Worm (Caenorhabditis elegans): ENCODE measurements around the gene ZK262.19.

ZK262.19 gene

ce11 chrV:18378819-18379218 is 46.6 kb downstream of the ZK262.19 start, which contains the start of gene Y51A2B.8:
Gene Y51A2B.8, plus strand, starts transcription at chrV:18379119.
- no peak for TF ChIP-seq ttx-3 (tag; optimal IDR thresholded peaks at IDR 0.05)

DNA sequence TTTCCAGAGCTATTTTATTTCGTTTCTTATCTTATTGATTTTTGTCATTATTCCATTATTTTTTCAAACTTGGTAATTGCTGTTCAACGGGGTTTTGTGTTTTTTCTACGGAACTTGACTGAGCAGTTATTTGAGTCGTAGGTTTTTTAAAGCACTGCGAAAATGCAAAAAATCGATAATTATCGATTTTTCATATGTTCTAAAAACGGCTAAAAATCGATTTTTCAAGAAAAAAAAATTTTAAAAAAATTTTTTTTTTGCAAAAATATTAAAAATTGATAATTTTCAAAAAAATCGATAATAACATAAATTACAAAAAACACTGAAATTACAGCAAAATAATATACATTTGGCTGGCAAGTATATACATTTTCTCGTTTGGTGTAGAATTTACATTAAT is 49.9 kb downstream of the ZK262.19 start:
- TF ChIP-seq T23F11.4 (GFP tag; optimal IDR thresholded peaks at IDR 0.05): no peak
- TF ChIP-seq hlh-8 (tag; optimal IDR thresholded peaks at IDR 0.05): no peak
- no peak for TF ChIP-seq K02D7.2 (tag; optimal IDR thresholded peaks at IDR 0.05)
- TF ChIP-seq pax-1 (tag; optimal IDR thresholded peaks at IDR 0.05): no peak
- no peak for TF ChIP-seq pha-2 (tag; optimal IDR thresholded peaks at IDR 0.05)
- no peak for TF ChIP-seq pqm-1 (tag; optimal IDR thresholded peaks at IDR 0.05)
- TF ChIP-seq Y22D7AL.16 (tag; optimal IDR thresholded peaks at IDR 0.05): no peak
- no peak for TF ChIP-seq ceh-6 (GFP tag; optimal IDR thresholded peaks at IDR 0.05)
- no peak for TF ChIP-seq elt-4 (tag; optimal IDR thresholded peaks at IDR 0.05)
- TF ChIP-seq ref-2 (tag; optimal IDR thresholded peaks at IDR 0.05): no peak
- TF ChIP-seq tbx-2 (tag; optimal IDR thresholded peaks at IDR 0.05): no peak
- no peak for TF ChIP-seq tbx-7 (tag; optimal IDR thresholded peaks at IDR 0.05)

All from whole organism, late embryonic.